Worm (Caenorhabditis elegans) whole organism, L4 larva: Measurements from ENCODE around the gene F44B9.8.

Experiments used
- lin-1 ChIP-seq: fragments of 200-800 bp; sonication (Bioruptor generic); IDR thresholded peaks from 2 replicates; pipeline ENCODE4 v1.3.6; 2022; ENCODE audit warnings: missing genetic modification reagents, missing genetic modification characterization, missing compliant biosample characterization
- nhr-25 ChIP-seq: sonication (generic microtip); optimal IDR thresholded peaks from 2 replicates; lab custom pipeline; 2017; ENCODE audit warnings: missing genetic modification characterization, mild to moderate bottlenecking, missing compliant biosample characterization, antibody characterized with exemption, moderate library complexity, borderline replicate concordance; ENCODE audit not compliant: insufficient read depth
- nhr-48 ChIP-seq: sonication (generic microtip); optimal IDR thresholded peaks from 2 replicates; lab custom pipeline; 2016; ENCODE audit warnings: mild to moderate bottlenecking, missing genetic modification characterization, missing compliant biosample characterization
- nhr-77 ChIP-seq: fragments of 150-350 bp; optimal IDR thresholded peaks from 2 replicates; lab custom pipeline; 2014; ENCODE audit warnings: missing biosample characterization, missing genetic modification characterization
- set-16 ChIP-seq: fragments of 200-800 bp; sonication (Bioruptor generic); IDR thresholded peaks from 2 replicates; pipeline ENCODE4 v1.3.6; 2022; ENCODE audit warnings: missing genetic modification reagents, missing genetic modification characterization, missing compliant biosample characterization

- TF ChIP-seq nhr-48 (tag; lab: Kevin White, UChicago) (no peak), nhr-25 (tag; lab: Kevin White, UChicago) (no peak), nhr-77 (tag; lab: Kevin White, UChicago) (no peak), lin-1 (GFP tag; lab: Robert Waterston, UW) (no peak), set-16 (GFP tag; lab: Robert Waterston, UW) (no peak)
Observed at ce11 chrIII:8010260-8010822, 19.1 kb downstream of the F44B9.8 start, which contains the start of gene cit-1.2.
